Worm (Caenorhabditis elegans) whole organism, L4 larva: ENCODE results near the gene plst-1.
A peak's percentile ranks its signal among the peaks of the same experiment; 100 is the strongest.

Experiments
- R02D3.7 ChIP-seq: fragments of 150-350 bp; sonication (generic microtip); optimal IDR thresholded peaks from 3 replicates; lab custom pipeline; 2014; ENCODE audit warnings: missing biosample characterization, missing genetic modification characterization
- lin-29 ChIP-seq: fragments of 200-800 bp; sonication (Bioruptor generic); IDR thresholded peaks from 2 replicates; pipeline ENCODE4 v1.3.6; 2022; ENCODE audit warnings: missing genetic modification reagents, missing genetic modification characterization, missing compliant biosample characterization
- nhr-25 ChIP-seq: sonication (generic microtip); optimal IDR thresholded peaks from 2 replicates; lab custom pipeline; 2017; ENCODE audit warnings: missing genetic modification characterization, mild to moderate bottlenecking, missing compliant biosample characterization, antibody characterized with exemption, moderate library complexity, borderline replicate concordance; ENCODE audit not compliant: insufficient read depth
- unc-62 ChIP-seq, 3 experiments: fragments of 150-350 bp in 1 of 3; sonication (generic microtip); optimal IDR thresholded peaks in 2 of 3; peaks in 1 of 3; 1 replicate in 1 of 3; 2 replicates in 2 of 3; lab custom pipeline; 2014 to 2017; ENCODE audit warnings: missing biosample characterization in 3 of 3, missing genetic modification characterization in 3 of 3, missing genetic modification reagents in 3 of 3, missing genotype in 1 of 3
- ztf-11 ChIP-seq: fragments of 150-350 bp; optimal IDR thresholded peaks from 2 replicates; lab custom pipeline; 2014; ENCODE audit warnings: missing biosample characterization, missing genetic modification characterization

DNA sequence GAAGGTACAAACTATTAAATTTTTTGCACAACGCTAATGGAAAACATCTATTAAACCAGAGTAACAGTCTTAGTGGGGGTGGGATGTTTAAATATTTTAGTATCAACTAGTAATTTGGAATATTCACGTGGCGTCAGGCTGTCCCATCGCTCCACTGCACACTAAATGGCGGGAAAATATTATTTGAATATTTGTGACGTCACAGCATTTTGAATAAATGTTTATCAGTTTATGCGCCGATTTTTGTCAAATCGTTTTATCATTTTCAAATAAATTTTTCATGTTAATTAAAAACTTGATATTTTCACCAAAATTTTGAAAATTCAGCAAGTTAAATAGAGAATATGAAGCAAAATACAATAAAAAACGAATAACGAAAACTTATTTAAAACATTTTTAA lies 46.1 kb upstream of the plst-1 start, which contains the start of gene F38A1.15:
- TF ChIP-seq nhr-25, result no peak
- TF ChIP-seq unc-62 (GFP tag; optimal IDR thresholded peaks at IDR 0.05 in 1 of 2; lab: Kevin White, UChicago), result peak in 1 of 2 experiments; percentile 72
- TF ChIP-seq unc-62 (tag; optimal IDR thresholded peaks at IDR 0.05; lab: Kevin White, UChicago), result no peak
- no peak for TF ChIP-seq lin-29 (GFP tag; lab: Robert Waterston, UW)
- TF ChIP-seq ztf-11 (tag; lab: Kevin White, UChicago), result no peak
- TF ChIP-seq R02D3.7 (tag; lab: Kevin White, UChicago), result no peak
